Worm (Caenorhabditis elegans) whole organism, dauer: ENCODE results near the gene pigw-1.

ENCODE experiments used
- unc-62 ChIP-seq: sonication (generic microtip); optimal IDR thresholded peaks from 2 replicates; lab custom pipeline; 2017; ENCODE audit warnings: missing biosample characterization, missing genetic modification reagents, missing genetic modification characterization

pigw-1 gene

DNA sequence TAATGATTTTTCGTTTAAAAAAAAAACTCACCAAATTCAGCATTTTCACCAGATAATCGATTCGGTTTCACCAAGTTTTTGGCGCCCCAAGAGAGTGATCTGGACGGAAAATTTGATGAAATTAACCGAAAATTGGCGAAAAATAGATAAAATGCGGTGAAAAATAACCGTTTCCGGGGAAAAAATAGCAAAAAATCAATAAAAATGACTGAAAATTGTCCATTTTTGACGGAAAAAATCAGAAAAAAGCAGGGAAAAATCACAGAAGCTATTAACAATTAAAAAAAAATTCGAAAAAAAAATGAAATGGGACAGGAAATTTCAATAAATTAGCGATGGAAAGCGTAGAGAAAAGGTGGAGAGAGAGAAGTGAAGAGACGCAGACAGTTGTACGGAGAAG, 28.8 kb upstream of the pigw-1 start, which contains the start of gene ubc-15:
Gene ubc-15, minus strand, starts transcription at position 101 of the 400 bp plus-strand sequence.
- no peak for TF ChIP-seq unc-62 (GFP tag; lab: Kevin White, UChicago)

DNA sequence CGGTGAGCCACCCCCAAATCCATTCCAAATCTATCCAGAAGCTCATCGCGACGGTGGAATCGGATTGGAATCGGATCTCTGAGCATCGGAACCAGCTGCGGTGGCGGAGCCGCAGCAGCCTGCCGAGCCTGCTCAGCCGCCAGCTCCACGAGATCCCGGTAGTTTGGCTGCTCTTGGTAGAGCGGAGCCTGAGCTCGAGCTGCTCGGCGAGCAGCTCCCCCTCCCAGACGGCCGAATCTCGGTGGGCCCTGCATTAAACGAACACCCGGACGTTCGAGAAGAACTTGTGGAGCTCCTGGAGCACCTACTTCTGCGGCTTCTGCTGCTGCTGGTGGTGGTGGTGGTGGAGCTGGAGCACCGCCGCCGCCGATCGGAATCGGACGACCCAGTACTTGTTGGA, 19.0 kb upstream of the pigw-1 start:
- no peak for TF ChIP-seq unc-62 (GFP tag; lab: Kevin White, UChicago)

DNA sequence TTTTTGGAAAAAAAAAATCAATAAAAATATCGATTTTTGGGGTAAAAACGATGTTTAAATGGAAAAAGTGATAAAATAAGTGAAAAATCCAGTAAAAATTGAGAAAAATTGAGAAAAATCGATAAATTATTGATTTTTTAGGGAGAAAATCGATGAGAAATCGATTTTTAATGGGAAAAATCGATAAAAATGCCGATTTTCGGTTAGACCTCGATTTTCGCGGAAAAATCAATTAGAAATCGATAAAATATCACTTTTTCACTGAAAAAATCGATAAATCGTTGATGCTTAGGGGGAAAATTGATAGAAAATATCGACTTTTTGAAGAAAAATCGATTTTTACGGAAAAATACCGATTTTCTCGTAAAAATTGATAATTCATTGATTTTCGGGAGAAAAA, 16.4 kb upstream of the pigw-1 start:
- no peak for TF ChIP-seq unc-62 (GFP tag; lab: Kevin White, UChicago)

DNA sequence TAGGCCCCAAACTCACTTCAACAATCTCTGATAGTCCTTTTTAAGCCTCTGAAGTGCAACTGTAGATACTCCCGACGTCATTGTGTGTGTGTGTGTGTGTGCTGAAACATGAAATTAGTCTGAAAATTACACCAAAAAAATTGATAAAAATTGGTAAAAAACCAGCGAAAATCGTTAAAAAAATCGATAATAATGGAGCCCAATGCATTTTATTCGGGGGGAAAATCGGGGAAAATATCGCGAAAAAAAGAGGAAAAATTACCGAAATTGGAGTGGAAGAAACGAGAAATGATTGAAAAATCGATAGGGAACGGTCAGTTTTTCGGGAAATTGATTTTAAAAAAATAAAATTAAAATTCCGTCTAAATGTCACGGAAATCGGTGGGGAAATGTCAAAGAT, 15.5 kb upstream of the pigw-1 start, which contains the start of gene ubc-26:
Gene ubc-26, minus strand, starts transcription at position 101 of the 400 bp plus-strand sequence.
- no peak for TF ChIP-seq unc-62 (GFP tag; lab: Kevin White, UChicago)

DNA sequence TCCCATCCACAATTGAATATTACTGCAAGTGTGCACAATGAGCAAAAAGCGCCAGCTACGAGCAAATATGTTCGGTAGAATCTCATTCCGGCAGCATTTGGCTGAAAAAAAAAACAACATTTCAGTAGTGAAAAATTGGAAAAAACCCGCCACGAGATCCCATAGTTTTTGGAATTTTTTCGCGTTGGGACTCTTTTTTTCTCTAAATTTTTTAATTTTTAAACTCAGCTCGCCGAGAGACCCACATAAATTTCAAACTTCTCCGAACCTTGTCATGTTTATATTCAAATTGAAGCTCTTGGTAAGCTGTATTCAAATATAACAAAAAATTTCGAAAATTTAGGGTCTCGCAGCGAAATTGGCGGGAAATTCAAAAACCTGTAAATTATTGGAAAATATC, 9.6 kb upstream of the pigw-1 start, which contains the start of gene sqv-2:
Gene sqv-2, minus strand, starts transcription at position 101 of the 400 bp plus-strand sequence.
- TF ChIP-seq unc-62 (GFP tag; lab: Kevin White, UChicago) = no peak

DNA sequence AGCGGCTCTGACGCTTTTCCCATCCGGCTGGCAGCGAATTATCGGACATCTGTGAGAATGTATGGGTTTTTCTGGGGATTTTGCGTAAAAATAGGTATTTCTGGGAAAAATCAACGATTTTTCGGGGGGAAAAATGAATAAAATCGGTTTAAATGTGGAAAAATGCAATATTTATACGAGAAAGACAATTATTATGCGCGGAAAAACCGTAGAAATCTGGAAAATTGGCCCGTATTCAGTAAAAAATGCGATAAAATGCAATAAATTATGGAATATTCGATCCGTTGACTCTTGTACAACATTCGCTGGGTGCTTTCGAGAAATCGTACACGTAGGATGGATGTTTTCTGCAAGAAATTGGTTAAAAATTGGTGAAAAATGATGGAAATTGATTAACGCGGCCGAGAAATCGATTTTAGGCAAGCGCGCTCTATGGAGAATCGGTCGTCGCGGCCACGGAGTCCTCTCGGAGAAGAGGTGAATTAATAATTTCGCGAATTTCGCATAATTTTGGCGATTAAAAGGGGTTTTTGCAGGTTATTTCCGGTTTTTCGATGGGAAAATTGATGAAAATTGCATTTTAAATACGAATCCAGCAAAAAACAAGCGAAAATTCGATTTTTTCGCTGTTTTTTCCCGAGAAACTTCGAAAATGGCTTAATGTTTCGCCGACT, 4.4 kb upstream of the pigw-1 start, which contains the start of gene pinn-1:
Gene pinn-1, minus strand, starts transcription at position 51 of the 674 bp plus-strand sequence.
- no peak for TF ChIP-seq unc-62 (GFP tag; lab: Kevin White, UChicago)

DNA sequence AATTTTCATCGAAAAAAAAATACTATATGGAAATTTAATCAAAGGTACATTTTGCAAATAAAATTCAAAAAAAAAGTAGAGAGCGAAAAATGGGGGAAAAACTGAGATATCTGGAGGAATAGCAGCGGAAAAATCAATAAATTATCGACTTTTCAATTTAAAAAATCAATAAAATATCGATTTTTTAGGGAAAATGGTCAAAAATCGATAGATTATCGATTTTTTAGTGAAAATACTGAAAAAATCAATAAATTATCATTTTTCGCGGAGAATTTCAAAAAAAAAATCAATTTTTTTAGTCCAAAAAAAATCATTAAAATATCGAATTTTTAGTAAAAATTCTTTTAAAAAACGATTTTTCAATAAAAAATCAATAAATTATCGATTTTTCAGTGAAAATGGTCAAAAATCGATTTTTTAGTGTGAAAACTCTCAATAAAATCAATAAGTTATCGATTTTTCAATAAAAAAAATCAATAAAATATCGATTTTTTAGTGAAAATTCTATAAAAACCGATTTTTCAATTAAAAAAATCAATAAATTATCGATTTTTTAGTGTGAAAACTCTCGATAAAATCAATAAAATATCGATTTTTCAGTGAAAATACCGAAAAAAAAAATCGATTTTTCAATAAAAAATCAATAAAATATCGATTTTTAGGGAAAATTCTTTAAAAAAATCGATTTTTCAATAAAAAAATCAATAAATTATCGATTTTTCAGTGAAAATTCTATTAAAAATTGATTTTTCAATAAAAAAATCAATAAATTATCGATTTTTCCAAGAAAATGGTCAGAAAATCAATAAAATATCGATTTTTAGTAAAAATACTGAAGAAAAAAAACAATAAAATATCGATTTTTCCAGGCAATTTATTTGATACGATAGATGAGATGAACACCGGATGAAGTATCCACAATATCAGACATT, 1.1 kb upstream of the pigw-1 start:
- no peak for TF ChIP-seq unc-62 (GFP tag; lab: Kevin White, UChicago)

DNA sequence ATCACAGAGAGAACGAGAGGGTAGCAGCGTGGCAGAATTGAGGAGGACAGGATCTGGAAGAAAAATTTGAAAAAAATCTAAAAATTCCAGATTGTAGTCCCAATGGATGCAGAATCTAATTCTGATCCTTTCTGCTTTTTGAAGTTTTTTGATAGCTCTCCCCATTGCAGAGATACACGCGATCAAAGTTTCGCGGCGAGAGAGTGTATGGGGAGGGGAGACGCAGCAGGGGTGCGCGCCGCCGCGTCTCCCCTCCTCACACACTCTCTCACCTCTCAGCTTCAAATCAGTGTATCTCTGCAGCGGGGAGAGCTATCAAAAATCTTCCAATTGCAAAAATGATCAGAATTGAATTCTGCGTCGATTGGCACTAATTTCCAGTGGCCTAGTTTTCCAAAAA, 3.6 kb downstream of the pigw-1 start:
- no peak for TF ChIP-seq unc-62 (GFP tag; lab: Kevin White, UChicago)

DNA sequence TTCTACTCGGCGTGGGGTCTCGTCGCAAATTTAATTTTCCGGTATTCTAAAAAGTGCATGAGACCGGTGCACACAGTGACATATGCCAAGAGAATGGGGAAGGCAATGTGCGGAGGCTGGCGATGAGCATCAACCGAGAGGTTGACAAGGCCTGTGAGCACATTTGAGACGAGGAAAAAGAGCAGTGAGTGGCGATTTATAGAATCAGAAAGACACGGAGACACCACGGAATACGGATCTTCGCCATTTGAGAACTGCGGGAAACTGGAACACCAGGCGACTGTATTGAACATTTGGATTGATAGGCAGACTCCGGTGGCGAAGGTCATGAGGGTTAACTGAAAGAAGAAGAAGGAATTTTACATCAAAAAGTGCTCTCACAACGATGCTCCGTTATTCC, 5.8 kb downstream of the pigw-1 start:
- no peak for TF ChIP-seq unc-62 (GFP tag; lab: Kevin White, UChicago)

DNA sequence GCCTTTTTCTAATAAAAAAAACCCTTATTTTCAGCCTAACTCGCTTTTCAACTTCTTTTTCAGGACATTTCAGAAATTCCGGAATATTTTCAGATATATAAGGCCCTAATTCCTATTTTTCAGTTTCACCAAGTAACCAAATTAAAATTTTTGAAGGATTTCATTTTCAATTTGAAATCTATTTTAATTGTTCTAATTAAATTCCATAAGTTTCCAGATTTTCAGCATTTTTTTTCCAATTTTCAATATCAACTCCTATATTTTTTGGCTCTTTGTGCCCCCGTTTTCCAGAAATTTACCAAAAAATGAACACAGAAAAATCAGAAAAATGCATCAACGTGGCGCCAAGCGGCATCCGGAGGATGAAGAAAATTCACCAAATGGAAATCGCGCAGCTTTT, 9.9 kb downstream of the pigw-1 start, which contains the start of gene Y110A2AL.1:
Gene Y110A2AL.1, plus strand, starts transcription at position 301 of the 400 bp plus-strand sequence.
- TF ChIP-seq unc-62 (GFP tag; lab: Kevin White, UChicago) = no peak

DNA sequence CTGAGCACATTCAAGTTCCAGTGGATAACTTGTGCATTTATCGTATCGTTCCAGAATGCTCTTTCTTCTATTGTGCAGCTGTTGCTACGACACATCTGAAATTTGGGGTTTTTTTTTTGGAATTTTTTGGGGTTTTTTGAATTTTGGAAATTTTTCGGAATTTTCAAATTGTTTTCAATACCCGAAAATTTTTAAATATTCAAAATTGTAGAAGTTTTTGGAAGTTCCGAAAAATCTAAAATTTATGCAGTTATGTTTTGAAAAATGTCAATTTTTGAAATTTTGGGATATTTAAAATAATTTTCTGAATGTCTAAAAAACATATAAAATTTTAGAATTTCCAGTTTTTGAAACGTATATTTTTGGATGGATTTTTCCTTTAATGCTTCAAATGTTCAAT, 12.9 kb downstream of the pigw-1 start, which contains the start of gene Y110A2AL.10:
Gene Y110A2AL.10, minus strand, starts transcription at position 101 of the 400 bp plus-strand sequence.
- TF ChIP-seq unc-62 (GFP tag; lab: Kevin White, UChicago) = no peak

DNA sequence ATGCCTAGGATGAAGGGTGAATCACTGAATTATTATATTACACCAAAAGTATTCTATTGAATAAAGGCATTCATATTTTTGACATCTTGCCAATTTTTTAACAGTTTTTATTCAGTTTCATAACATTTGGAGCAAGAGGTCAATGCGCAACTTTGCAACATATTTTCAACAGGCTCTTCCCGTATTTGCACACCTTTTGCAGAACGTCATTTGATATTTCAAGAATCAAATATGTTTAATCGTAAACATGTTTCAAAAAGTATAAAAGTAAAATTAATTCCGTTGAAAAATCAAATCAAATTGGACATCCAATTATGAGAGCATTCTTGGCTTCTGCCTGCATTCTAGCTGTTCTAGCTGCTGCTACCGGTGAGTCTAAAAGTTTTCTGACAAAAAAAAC, 17.0 kb downstream of the pigw-1 start, which contains the start of gene Y110A2AL.2:
Gene Y110A2AL.2, plus strand, starts transcription at position 301 of the 400 bp plus-strand sequence.
- TF ChIP-seq unc-62 (GFP tag; lab: Kevin White, UChicago) = no peak

DNA sequence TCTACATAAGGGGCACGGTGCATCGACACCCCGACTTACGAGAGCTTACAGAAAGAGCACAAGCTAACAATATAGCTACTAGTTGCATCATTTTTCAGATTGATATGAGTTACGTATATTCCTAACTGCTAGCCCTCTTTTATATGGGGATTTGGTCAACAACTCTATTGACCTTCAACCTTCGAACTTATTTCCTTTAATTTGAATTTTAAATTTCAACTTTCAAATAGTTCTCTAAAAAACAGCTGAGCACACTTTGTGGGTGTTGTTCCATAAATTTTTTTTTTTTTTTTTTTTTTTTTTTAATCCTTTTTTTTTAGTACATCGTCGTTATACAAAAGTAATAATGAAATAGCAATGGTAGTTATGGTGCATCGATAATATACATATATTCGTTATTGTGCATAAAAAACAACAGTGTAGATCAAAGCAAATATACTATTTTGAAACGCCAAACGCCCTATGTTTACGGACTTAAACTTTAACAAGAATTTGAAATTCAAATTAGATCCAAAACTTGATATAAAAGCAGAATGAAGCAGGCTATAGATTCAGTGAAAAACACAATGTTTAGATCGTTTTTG, 18.1 kb downstream of the pigw-1 start, which contains the start of the genes Y110A2AL.9 and Y110A2AL.3:
Gene Y110A2AL.9, minus strand, starts transcription at position 101 of the 584 bp plus-strand sequence.
Gene Y110A2AL.3, plus strand, starts transcription at position 534 of the 584 bp plus-strand sequence.
- TF ChIP-seq unc-62 (GFP tag; lab: Kevin White, UChicago) = no peak

DNA sequence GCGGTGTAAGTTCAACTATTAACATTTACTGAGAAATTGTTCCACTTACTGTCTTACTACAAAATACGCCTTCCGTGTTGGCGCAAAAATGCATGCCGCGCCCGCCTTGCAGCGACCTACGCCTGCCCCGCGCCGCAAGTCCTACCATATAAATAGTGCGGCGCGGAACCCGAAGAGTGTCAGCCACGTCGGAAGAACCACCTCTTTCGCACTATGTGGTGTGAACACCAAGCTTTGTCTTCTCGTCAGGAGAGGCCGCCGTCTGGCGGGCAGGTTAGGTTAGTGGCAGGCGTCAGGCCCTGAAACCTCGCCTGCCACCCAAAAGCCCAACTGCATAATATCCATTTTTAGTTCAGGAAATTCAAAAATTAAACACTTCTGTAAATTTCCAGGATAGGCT, 19.4 kb downstream of the pigw-1 start:
- no peak for TF ChIP-seq unc-62 (GFP tag; lab: Kevin White, UChicago)

DNA sequence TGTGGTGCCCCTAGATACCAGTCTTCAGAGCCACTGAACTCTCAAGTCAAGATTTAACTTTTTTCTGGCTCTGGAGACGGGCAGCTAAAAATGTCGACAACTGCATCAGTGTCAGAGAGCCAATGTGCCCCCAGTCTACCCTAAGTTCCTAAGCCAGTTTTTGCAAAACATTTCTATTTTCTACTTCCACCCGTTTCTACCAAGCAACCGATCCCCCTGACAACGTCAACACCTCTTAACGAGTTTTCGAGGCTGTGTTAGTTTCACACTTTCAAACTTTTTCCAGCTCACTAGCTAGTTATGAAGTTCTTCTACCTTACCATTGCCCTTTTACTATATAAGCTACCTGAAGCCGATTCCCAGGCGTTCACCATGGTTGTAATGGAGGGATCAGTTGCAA, 20.5 kb downstream of the pigw-1 start, which contains the start of gene Y110A2AL.5:
Gene Y110A2AL.5, plus strand, starts transcription at position 301 of the 400 bp plus-strand sequence.
- TF ChIP-seq unc-62 (GFP tag; lab: Kevin White, UChicago) = no peak
